Worm (Caenorhabditis elegans) whole organism, midembryonic: ENCODE results near the gene F53F1.3.

Experiments
- T22C8.4 ChIP-seq: fragments of 200-800 bp; sonication (Bioruptor generic); IDR thresholded peaks from 2 replicates; pipeline ENCODE4 v1.3.6; 2022; ENCODE audit warnings: missing genetic modification characterization, missing compliant biosample characterization
- cog-1 ChIP-seq: sonication (generic microtip); optimal IDR thresholded peaks from 2 replicates; lab custom pipeline; 2016; ENCODE audit warnings: missing genetic modification characterization, missing compliant biosample characterization
- flt-1 ChIP-seq: fragments of 200-800 bp; sonication (Bioruptor generic); IDR thresholded peaks from 2 replicates; pipeline ENCODE4 v1.3.6; 2022; ENCODE audit warnings: missing genetic modification characterization, missing compliant biosample characterization
- klf-2 ChIP-seq: fragments of 200-800 bp; sonication (Bioruptor generic); conservative IDR thresholded peaks from 2 replicates; pipeline ENCODE4 v1.3.6; 2022; ENCODE audit warnings: missing genetic modification reagents, missing genetic modification characterization, missing compliant biosample characterization
- med-1 ChIP-seq: sonication (generic microtip); optimal IDR thresholded peaks from 2 replicates; lab custom pipeline; 2017; ENCODE audit warnings: missing genetic modification characterization, mild to moderate bottlenecking, missing compliant biosample characterization, antibody characterized with exemption, missing genetic modification reagents; ENCODE audit not compliant: insufficient read depth
- ref-1 ChIP-seq: fragments of 200-800 bp; sonication (Bioruptor generic); conservative IDR thresholded peaks from 2 replicates; pipeline ENCODE4 v1.3.6; 2022; ENCODE audit warnings: missing genetic modification reagents, missing genetic modification characterization, missing compliant biosample characterization
- tab-1 ChIP-seq: fragments of 200-800 bp; sonication (Bioruptor generic); IDR thresholded peaks from 2 replicates; pipeline ENCODE4 v1.3.6; 2022; ENCODE audit warnings: missing genetic modification characterization, missing compliant biosample characterization
- ztf-23 ChIP-seq: fragments of 200-800 bp; sonication (Bioruptor generic); IDR thresholded peaks from 2 replicates; pipeline ENCODE4 v1.3.6; 2022; ENCODE audit warnings: missing genetic modification reagents, missing genetic modification characterization, missing compliant biosample characterization
- ztf-29 ChIP-seq: fragments of 200-800 bp; sonication (Bioruptor generic); IDR thresholded peaks from 2 replicates; pipeline ENCODE4 v1.3.6; 2022; ENCODE audit warnings: missing genetic modification reagents, missing genetic modification characterization, missing compliant biosample characterization

DNA sequence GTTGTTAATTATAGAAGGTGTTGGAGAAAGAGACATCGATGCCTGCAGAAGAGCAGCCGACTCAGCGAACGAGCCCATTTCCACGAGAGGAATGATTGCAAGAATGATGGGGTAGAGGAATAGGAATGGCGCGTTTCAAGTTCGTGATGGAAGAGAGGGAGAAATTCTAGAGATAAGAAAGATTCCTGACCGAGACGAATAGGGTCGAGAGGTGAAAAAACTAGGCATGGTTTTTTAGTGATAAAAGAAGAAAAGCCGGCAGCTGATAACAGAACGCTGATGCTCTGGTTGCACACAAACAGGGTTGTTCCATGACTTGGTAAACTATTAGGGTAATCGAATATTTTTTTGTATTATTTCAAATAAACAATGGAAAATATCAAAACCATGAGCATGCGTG, 35.2 kb upstream of the F53F1.3 start:
- TF ChIP-seq tab-1 (GFP tag; lab: Robert Waterston, UW) (no peak), flt-1 (GFP tag; lab: Robert Waterston, UW) (no peak), cog-1 (tag; lab: Kevin White, UChicago) (no peak), T22C8.4 (GFP tag; lab: Robert Waterston, UW) (no peak), med-1 (GFP tag; lab: Kevin White, UChicago) (no peak), ref-1 (GFP tag; lab: Robert Waterston, UW) (no peak), klf-2 (GFP tag; lab: Robert Waterston, UW) (no peak), ztf-29 (no peak), ztf-23 (GFP tag; lab: Robert Waterston, UW) (no peak)
